Worm (Caenorhabditis elegans): Measurements from ENCODE around the gene nlt-1.

nlt-1 gene

ce11 chrII:10029890-10030289 is 28.9 kb upstream of the nlt-1 start, which contains the start of gene ttc-36:
Gene ttc-36 (plus strand): TSS chrII:10030190.
- no peak for TF ChIP-seq F13H6.1 (tag; optimal IDR thresholded peaks at IDR 0.05)
- TF ChIP-seq ztf-11 (tag; optimal IDR thresholded peaks at IDR 0.05) = no peak
- no peak for TF ChIP-seq mab-5 (tag; optimal IDR thresholded peaks at IDR 0.05)
- TF ChIP-seq ama-1 (optimal IDR thresholded peaks at IDR 0.05) = no peak
- TF ChIP-seq nhr-11 (tag; optimal IDR thresholded peaks at IDR 0.05) = no peak
- TF ChIP-seq unc-62 (GFP tag; optimal IDR thresholded peaks at IDR 0.05) = no peak

ce11 chrII:10029044-10029443 is 28.1 kb upstream of the nlt-1 start:
- no peak for TF ChIP-seq skn-1 (tag; optimal IDR thresholded peaks at IDR 0.05)
- TF ChIP-seq ztf-1 (GFP tag; conservative IDR thresholded peaks at IDR 0.05) = no peak
- no peak for TF ChIP-seq alr-1 (tag; optimal IDR thresholded peaks at IDR 0.05)
- no peak for TF ChIP-seq nhr-77 (tag; optimal IDR thresholded peaks at IDR 0.05)
- no peak for TF ChIP-seq peb-1 (tag; optimal IDR thresholded peaks at IDR 0.05)
- peak; percentile 54 for TF ChIP-seq nhr-21 (tag; optimal IDR thresholded peaks at IDR 0.05)
- TF ChIP-seq F13H6.1 (tag; optimal IDR thresholded peaks at IDR 0.05) = peak; percentile 29
- peak; percentile 67 for TF ChIP-seq sma-3 (GFP tag; optimal IDR thresholded peaks at IDR 0.05)
- peak; percentile 42 for TF ChIP-seq blmp-1 (tag; optimal IDR thresholded peaks at IDR 0.05; ENCODE audit: insufficient read depth)
- TF ChIP-seq nhr-129 (tag; optimal IDR thresholded peaks at IDR 0.05) = peak; percentile 36
- peak; percentile 37 for TF ChIP-seq gmeb-1 (tag; optimal IDR thresholded peaks at IDR 0.05)
- TF ChIP-seq ceh-82 (tag; optimal IDR thresholded peaks at IDR 0.05) = no peak
- peak in 1 of 2 experiments; percentile 60 for TF ChIP-seq lsy-2 (tag; optimal IDR thresholded peaks at IDR 0.05)
- no peak for TF ChIP-seq dmd-4 (tag; optimal IDR thresholded peaks at IDR 0.05)
- TF ChIP-seq lin-39 (tag; optimal IDR thresholded peaks at IDR 0.05) = no peak
- no peak for TF ChIP-seq ZK546.5 (tag; optimal IDR thresholded peaks at IDR 0.05)
- peak; percentile 76 for TF ChIP-seq sma-9 (GFP tag; optimal IDR thresholded peaks at IDR 0.05)
- no peak for TF ChIP-seq sma-9 (tag; optimal IDR thresholded peaks at IDR 0.05)
- TF ChIP-seq nhr-25 (tag; optimal IDR thresholded peaks at IDR 0.05) = peak; percentile 54
- TF ChIP-seq crh-2 (tag; optimal IDR thresholded peaks at IDR 0.05) = peak; percentile 52
- no peak for TF ChIP-seq sem-4 (tag; optimal IDR thresholded peaks at IDR 0.05)
- TF ChIP-seq fos-1 (tag; optimal IDR thresholded peaks at IDR 0.05) = peak; percentile 56
- TF ChIP-seq ceh-16 (tag; optimal IDR thresholded peaks at IDR 0.05) = no peak
- no peak for TF ChIP-seq ztf-11 (tag; optimal IDR thresholded peaks at IDR 0.05)
- TF ChIP-seq ztf-4 (tag; optimal IDR thresholded peaks at IDR 0.05) = no peak
- TF ChIP-seq R02D3.7 (tag; optimal IDR thresholded peaks at IDR 0.05) = no peak
- TF ChIP-seq nhr-6 (tag; optimal IDR thresholded peaks at IDR 0.05) = no peak

ce11 chrII:10028195-10028594 is 27.3 kb upstream of the nlt-1 start, which contains the start of gene F52H3.6:
Gene F52H3.6 (minus strand): TSS chrII:10028422.
- TF ChIP-seq nhr-129 (tag; optimal IDR thresholded peaks at IDR 0.05) = peak; percentile 3
- no peak for TF ChIP-seq unc-55 (GFP tag; optimal IDR thresholded peaks at IDR 0.05)
- TF ChIP-seq mdl-1 (tag; optimal IDR thresholded peaks at IDR 0.05) = no peak
- TF ChIP-seq mbf-1 (tag; optimal IDR thresholded peaks at IDR 0.05) = no peak
- TF ChIP-seq mab-5 (tag; optimal IDR thresholded peaks at IDR 0.05) = no peak
- TF ChIP-seq snpc-4 (tag; optimal IDR thresholded peaks at IDR 0.05) = no peak
- no peak for TF ChIP-seq zag-1 (tag; optimal IDR thresholded peaks at IDR 0.05)
- TF ChIP-seq fos-1 (tag; optimal IDR thresholded peaks at IDR 0.05) = peak; percentile 14
- TF ChIP-seq nhr-12 (tag; optimal IDR thresholded peaks at IDR 0.05) = no peak
- no peak for TF ChIP-seq nhr-237 (tag; optimal IDR thresholded peaks at IDR 0.05)
- TF ChIP-seq sem-4 (tag; optimal IDR thresholded peaks at IDR 0.05) = no peak
- TF ChIP-seq unc-62 (GFP tag; optimal IDR thresholded peaks at IDR 0.05) = no peak

ce11 chrII:10025059-10025458 is 24.1 kb upstream of the nlt-1 start:
- no peak for TF ChIP-seq peb-1 (tag; optimal IDR thresholded peaks at IDR 0.05)
- peak; percentile 58 for TF ChIP-seq nhr-129 (tag; optimal IDR thresholded peaks at IDR 0.05)

- no peak for TF ChIP-seq zag-1 (tag; optimal IDR thresholded peaks at IDR 0.05)
- no peak for TF ChIP-seq ZK546.5 (tag; optimal IDR thresholded peaks at IDR 0.05)
- TF ChIP-seq nhr-21 (tag; optimal IDR thresholded peaks at IDR 0.05) = no peak
- TF ChIP-seq nhr-25 (tag; optimal IDR thresholded peaks at IDR 0.05) = no peak
- TF ChIP-seq mbf-1 (tag; optimal IDR thresholded peaks at IDR 0.05) = no peak
- TF ChIP-seq ama-1 (optimal IDR thresholded peaks at IDR 0.05) = no peak
- TF ChIP-seq R02D3.7 (tag; optimal IDR thresholded peaks at IDR 0.05) = no peak
- TF ChIP-seq sma-3 (GFP tag; optimal IDR thresholded peaks at IDR 0.05) = no peak
- TF ChIP-seq C34F6.9 (tag; optimal IDR thresholded peaks at IDR 0.05) = no peak
Observed at ce11 chrII:10021749-10022148, 20.8 kb upstream of the nlt-1 start.
